Worm (Caenorhabditis elegans): Measurements from ENCODE around the gene sgt-1.

DNA sequence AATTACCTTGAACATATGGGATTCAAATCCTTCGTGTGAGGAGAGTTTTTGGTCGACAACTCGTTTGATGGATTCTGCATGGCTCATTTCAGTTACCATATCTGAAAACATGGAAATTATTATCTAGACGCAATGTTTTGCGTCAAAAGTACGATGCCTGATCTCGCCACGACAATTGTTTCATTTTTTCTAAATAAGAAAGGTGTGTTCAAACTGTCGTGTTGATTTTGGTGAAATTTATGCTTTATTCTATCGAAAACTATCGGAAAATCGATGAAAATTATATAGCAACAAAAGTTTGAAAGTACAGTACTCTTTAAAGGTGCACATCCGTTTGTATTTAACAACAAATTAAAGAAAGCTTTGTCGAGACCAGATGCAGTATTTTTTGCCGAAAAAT lies 37.5 kb upstream of the sgt-1 start, which contains the start of gene cblc-1:
- TF ChIP-seq skn-1 (tag; optimal IDR thresholded peaks at IDR 0.05), result no peak
- TF ChIP-seq egl-27 (tag; optimal IDR thresholded peaks at IDR 0.05), result no peak
- no peak for TF ChIP-seq sptf-1 (tag; optimal IDR thresholded peaks at IDR 0.05)
- TF ChIP-seq pqm-1 (tag; optimal IDR thresholded peaks at IDR 0.05), result no peak
- TF ChIP-seq lsy-2 (tag; optimal IDR thresholded peaks at IDR 0.05), result no peak
- TF ChIP-seq nhr-237 (tag; optimal IDR thresholded peaks at IDR 0.05), result no peak
- no peak for TF ChIP-seq fkh-10 (GFP tag; optimal IDR thresholded peaks at IDR 0.05)
- TF ChIP-seq C16A3.4 (tag; optimal IDR thresholded peaks at IDR 0.05), result no peak
- TF ChIP-seq blmp-1 (tag; optimal IDR thresholded peaks at IDR 0.05), result no peak
- TF ChIP-seq lin-13 (GFP tag; optimal IDR thresholded peaks at IDR 0.05), result no peak
- no peak for TF ChIP-seq nhr-28 (tag; optimal IDR thresholded peaks at IDR 0.05)
- TF ChIP-seq nhr-11 (tag; optimal IDR thresholded peaks at IDR 0.05), result no peak
- TF ChIP-seq swsn-7 (tag; optimal IDR thresholded peaks at IDR 0.05), result no peak
- no peak for TF ChIP-seq pag-3 (tag; optimal IDR thresholded peaks at IDR 0.05; ENCODE audit: borderline replicate concordance, insufficient read depth)

All from whole organism, L1 larva.